Fruit fly (Drosophila melanogaster): ENCODE data around the gene CG7443.
A peak's percentile ranks its signal among the peaks of the same experiment; 100 is the strongest.

CG7443 gene

dm6 chr3R:8317215-8317614 lies 6.9 kb upstream of the CG7443 start, which contains the start of gene Ctr1B:
TSS of gene Ctr1B (plus strand) at chr3R:8317612.
- TF ChIP-seq ovo (GFP tag; optimal IDR thresholded peaks at IDR 0.05) (no peak), CG1620 (GFP tag; optimal IDR thresholded peaks at IDR 0.05) (no peak), Hr96 (GFP tag; optimal IDR thresholded peaks at IDR 0.05) (no peak), CG33017 (tag; optimal IDR thresholded peaks at IDR 0.05) (no peak), CG14711 (tag; optimal IDR thresholded peaks at IDR 0.05) (no peak), CG12768 (GFP tag; optimal IDR thresholded peaks at IDR 0.05) (no peak), CG11617 (GFP tag; optimal IDR thresholded peaks at IDR 0.05) (no peak), CG7045 (GFP tag; optimal IDR thresholded peaks at IDR 0.05) (no peak), kay (GFP tag; ENCODE audit: borderline replicate concordance) (no peak)

dm6 chr3R:8317709-8318335 lies 6.3 kb upstream of the CG7443 start:
- TF ChIP-seq tj (GFP tag; optimal IDR thresholded peaks at IDR 0.05) (no peak), cic (GFP tag; optimal IDR thresholded peaks at IDR 0.05) (peak; percentile 37), CG12768 (GFP tag; optimal IDR thresholded peaks at IDR 0.05) (no peak), CG33017 (tag; optimal IDR thresholded peaks at IDR 0.05) (peak; percentile 60), cnc (optimal IDR thresholded peaks at IDR 0.05) (no peak), Mnt (GFP tag; optimal IDR thresholded peaks at IDR 0.05) (no peak), CG7101 (tag; optimal IDR thresholded peaks at IDR 0.05) (peak; percentile 27), CG5204 (GFP tag; optimal IDR thresholded peaks at IDR 0.05) (no peak), CG14711 (tag; optimal IDR thresholded peaks at IDR 0.05) (peak; percentile 29), toe (GFP tag; optimal IDR thresholded peaks at IDR 0.05) (no peak), pad (GFP tag; optimal IDR thresholded peaks at IDR 0.05) (no peak), kay (GFP tag; ENCODE audit: borderline replicate concordance) (no peak), CG1620 (GFP tag; optimal IDR thresholded peaks at IDR 0.05) (no peak), Hr96 (GFP tag; optimal IDR thresholded peaks at IDR 0.05) (no peak), CG7045 (GFP tag; optimal IDR thresholded peaks at IDR 0.05) (peak; percentile 6), ovo (GFP tag; optimal IDR thresholded peaks at IDR 0.05) (no peak)

DNA sequence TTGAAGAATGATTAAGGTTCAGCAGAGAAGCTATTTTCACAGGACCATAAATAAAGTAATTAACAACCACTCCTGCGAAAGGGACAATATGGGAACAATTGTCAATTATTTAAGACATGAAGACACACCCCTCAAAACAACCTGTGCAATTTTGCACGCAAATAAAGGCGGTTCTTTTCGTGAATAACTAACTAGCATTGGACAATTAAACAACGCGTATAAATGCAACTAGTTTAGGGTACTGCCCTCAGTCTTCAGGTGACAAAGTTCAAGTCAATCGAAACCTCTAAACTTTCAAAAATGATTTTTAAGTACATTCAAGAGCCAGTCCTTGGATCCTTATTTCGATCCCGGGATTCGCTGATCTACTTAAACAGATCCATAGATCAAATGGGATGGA lies 2.7 kb upstream of the CG7443 start, which contains the start of gene Or85a:
Gene Or85a (plus strand): TSS at position 301 of the 400 bp plus-strand sequence.
- TF ChIP-seq CG33017 (tag; optimal IDR thresholded peaks at IDR 0.05) (no peak), bab1 (GFP tag; optimal IDR thresholded peaks at IDR 0.05) (no peak), CG5204 (GFP tag; optimal IDR thresholded peaks at IDR 0.05) (no peak), CG12768 (GFP tag; optimal IDR thresholded peaks at IDR 0.05) (no peak), kay (GFP tag; ENCODE audit: borderline replicate concordance) (no peak), Crg-1 (GFP tag; optimal IDR thresholded peaks at IDR 0.05) (no peak), CG7045 (GFP tag; optimal IDR thresholded peaks at IDR 0.05) (no peak), pad (GFP tag; optimal IDR thresholded peaks at IDR 0.05) (no peak), ovo (GFP tag; optimal IDR thresholded peaks at IDR 0.05) (no peak), toe (GFP tag; optimal IDR thresholded peaks at IDR 0.05) (no peak), cic (GFP tag; optimal IDR thresholded peaks at IDR 0.05) (no peak), Hr96 (GFP tag; optimal IDR thresholded peaks at IDR 0.05) (no peak), CG1620 (GFP tag; optimal IDR thresholded peaks at IDR 0.05) (no peak), CG7101 (tag; optimal IDR thresholded peaks at IDR 0.05) (no peak), tj (GFP tag; optimal IDR thresholded peaks at IDR 0.05) (no peak), cnc (optimal IDR thresholded peaks at IDR 0.05) (no peak), CG14711 (tag; optimal IDR thresholded peaks at IDR 0.05) (no peak), Clk (GFP tag; optimal IDR thresholded peaks at IDR 0.05) (no peak), Mnt (GFP tag; optimal IDR thresholded peaks at IDR 0.05) (no peak)

- TF ChIP-seq toe (GFP tag; optimal IDR thresholded peaks at IDR 0.05) (no peak), CG11617 (GFP tag; optimal IDR thresholded peaks at IDR 0.05) (no peak), Hr96 (GFP tag; optimal IDR thresholded peaks at IDR 0.05) (no peak), CG7045 (GFP tag; optimal IDR thresholded peaks at IDR 0.05) (no peak), CG33017 (tag; optimal IDR thresholded peaks at IDR 0.05) (no peak), CG1620 (GFP tag; optimal IDR thresholded peaks at IDR 0.05) (no peak), kay (GFP tag; ENCODE audit: borderline replicate concordance) (no peak), tj (GFP tag; optimal IDR thresholded peaks at IDR 0.05) (no peak), CG12768 (GFP tag; optimal IDR thresholded peaks at IDR 0.05) (no peak)
Measured at dm6 chr3R:8326884-8327283, 2.8 kb downstream of the CG7443 start.

- TF ChIP-seq kay (GFP tag; ENCODE audit: borderline replicate concordance) (peak; percentile 86), tj (GFP tag; optimal IDR thresholded peaks at IDR 0.05) (no peak)
Measured at dm6 chr3R:8327967-8328789, 4.1 kb downstream of the CG7443 start.

dm6 chr3R:8329628-8330027 lies 5.5 kb downstream of the CG7443 start:
- TF ChIP-seq CG7101 (tag; optimal IDR thresholded peaks at IDR 0.05) (no peak), cnc (optimal IDR thresholded peaks at IDR 0.05) (no peak), Hr96 (GFP tag; optimal IDR thresholded peaks at IDR 0.05) (no peak), pad (GFP tag; optimal IDR thresholded peaks at IDR 0.05) (no peak), CG7045 (GFP tag; optimal IDR thresholded peaks at IDR 0.05) (no peak), CG5204 (GFP tag; optimal IDR thresholded peaks at IDR 0.05) (no peak), Crg-1 (GFP tag; optimal IDR thresholded peaks at IDR 0.05) (no peak), Mnt (GFP tag; optimal IDR thresholded peaks at IDR 0.05) (no peak), bab1 (GFP tag; optimal IDR thresholded peaks at IDR 0.05) (no peak), kay (GFP tag; ENCODE audit: borderline replicate concordance) (no peak)

Measured in whole organism, adult.